Worm (Caenorhabditis elegans) whole organism, mixed stage, embryonic: Measurements from ENCODE around the gene his-24.

ENCODE experiments used
- elt-3 ChIP-seq: fragments of 150-350 bp; optimal IDR thresholded peaks from 2 replicates; lab custom pipeline; 2014; ENCODE audit warnings: missing biosample characterization, missing genetic modification characterization
- lin-13 ChIP-seq: fragments of 150-350 bp; optimal IDR thresholded peaks from 2 replicates; lab custom pipeline; 2014; ENCODE audit warnings: missing biosample characterization, missing genetic modification characterization
- unc-62 ChIP-seq: fragments of 150-350 bp; optimal IDR thresholded peaks from 2 replicates; lab custom pipeline; 2014; ENCODE audit warnings: missing biosample characterization, missing genetic modification reagents, missing genetic modification characterization

ce11 chrX:14516560-14516959 lies 26.7 kb downstream of the his-24 start, which contains the start of gene D1025.10:
- TF ChIP-seq unc-62 (GFP tag; lab: Kevin White, UChicago) (no peak), elt-3 (tag; lab: Kevin White, UChicago) (no peak), lin-13 (tag; lab: Kevin White, UChicago) (no peak)
